Worm (Caenorhabditis elegans): ENCODE data around the gene R05A10.2.

Gene R05A10.2

ce11 chrIV:14224912-14225311, 47.8 kb downstream of the R05A10.2 start:
- TF ChIP-seq tra-1 (GFP tag; IDR thresholded peaks at IDR 0.05) (peak; percentile 74; the same call in 1 of the 2 replicates), mes-2 (tag; optimal IDR thresholded peaks at IDR 0.05; ENCODE audit: poor library complexity, severe bottlenecking) (no peak), vab-7 (GFP tag; IDR thresholded peaks at IDR 0.05) (peak; percentile 79), lin-38 (GFP tag; IDR thresholded peaks at IDR 0.05) (peak; percentile 76), rbr-2 (tag; optimal IDR thresholded peaks at IDR 0.05) (peak; percentile 60), nhr-48 (tag; optimal IDR thresholded peaks at IDR 0.05) (peak; percentile 38), lir-3 (tag; optimal IDR thresholded peaks at IDR 0.05) (peak; percentile 36), ceh-44 (GFP tag; IDR thresholded peaks at IDR 0.05) (peak; percentile 84), nhr-42 (GFP tag; IDR thresholded peaks at IDR 0.05) (peak; percentile 59; the same call in 1 of the 2 replicates), Y5F2A.4 (GFP tag; optimal IDR thresholded peaks at IDR 0.05) (peak; percentile 11), nhr-111 (GFP tag; optimal IDR thresholded peaks at IDR 0.05) (peak; percentile 33), mdl-1 (tag; optimal IDR thresholded peaks at IDR 0.05) (peak in 1 of 2 experiments; percentile 15), zag-1 (tag; optimal IDR thresholded peaks at IDR 0.05) (no peak), hlh-30 (tag; optimal IDR thresholded peaks at IDR 0.05; ENCODE audit: insufficient read depth) (no peak), ceh-62 (tag; optimal IDR thresholded peaks at IDR 0.05) (no peak), Y105C5A.15 (GFP tag; IDR thresholded peaks at IDR 0.05) (peak; percentile 62; the same call in 1 of the 2 replicates), spr-1 (tag; optimal IDR thresholded peaks at IDR 0.05) (peak; percentile 67), unc-39 (tag; optimal IDR thresholded peaks at IDR 0.05) (no peak), daf-16 (GFP tag; optimal IDR thresholded peaks at IDR 0.05) (peak; percentile 45 to 56), daf-16 (tag; optimal IDR thresholded peaks at IDR 0.05) (peak; percentile 42), madf-5 (GFP tag; IDR thresholded peaks at IDR 0.05) (peak in 1 of 2 experiments; percentile 83; a peak in 2 of 4 replicates), aha-1 (tag) (peak; percentile 92), duxl-1 (tag; optimal IDR thresholded peaks at IDR 0.05; ENCODE audit: poor library complexity) (no peak), Y48G9A.11 (GFP tag; IDR thresholded peaks at IDR 0.05) (peak; percentile 64; the same call in 1 of the 2 replicates), fkh-10 (GFP tag; optimal IDR thresholded peaks at IDR 0.05) (no peak), dpl-1 (GFP tag; optimal IDR thresholded peaks at IDR 0.05) (peak; percentile 21), nhr-6 (tag; optimal IDR thresholded peaks at IDR 0.05) (no peak), gei-8 (GFP tag; optimal IDR thresholded peaks at IDR 0.05) (no peak), sdz-12 (GFP tag; optimal IDR thresholded peaks at IDR 0.05) (peak; percentile 5), T20F7.1 (GFP tag; optimal IDR thresholded peaks at IDR 0.05) (peak; percentile 28), F10B5.3 (tag; optimal IDR thresholded peaks at IDR 0.05) (no peak), madf-9 (GFP tag; conservative IDR thresholded peaks at IDR 0.05) (peak; percentile 86), snpc-4 (tag; optimal IDR thresholded peaks at IDR 0.05) (peak; percentile 49), mxl-2 (GFP tag; conservative IDR thresholded peaks at IDR 0.05) (peak; percentile 70), ceh-28 (tag; optimal IDR thresholded peaks at IDR 0.05) (no peak), arid-1 (GFP tag; conservative IDR thresholded peaks at IDR 0.05) (peak; percentile 91), ztf-11 (tag; optimal IDR thresholded peaks at IDR 0.05) (no peak), egl-27 (tag; optimal IDR thresholded peaks at IDR 0.05) (no peak), ceh-32 (tag; optimal IDR thresholded peaks at IDR 0.05; ENCODE audit: poor library complexity) (no peak), zfp-3 (GFP tag; conservative IDR thresholded peaks at IDR 0.05) (no peak), daf-19 (GFP tag; conservative IDR thresholded peaks at IDR 0.05) (peak; percentile 82), F49E8.2 (tag; optimal IDR thresholded peaks at IDR 0.05; ENCODE audit: borderline replicate concordance) (peak; percentile 80), skn-1 (tag; optimal IDR thresholded peaks at IDR 0.05) (no peak), D1046.2 (GFP tag; IDR thresholded peaks at IDR 0.05) (no peak), dmd-9 (GFP tag; IDR thresholded peaks at IDR 0.05) (peak; percentile 76), pha-4 (GFP tag; IDR thresholded peaks at IDR 0.05) (peak; percentile 80; the same call in 1 of the 2 replicates), pha-4 (tag; optimal IDR thresholded peaks at IDR 0.05) (no peak), lin-13 (GFP tag; optimal IDR thresholded peaks at IDR 0.05) (peak; percentile 56), tag-97 (GFP tag; IDR thresholded peaks at IDR 0.05) (no peak), nhr-25 (tag; optimal IDR thresholded peaks at IDR 0.05; ENCODE audit: borderline replicate concordance, insufficient read depth) (no peak), lin-15B (tag; optimal IDR thresholded peaks at IDR 0.05) (no peak)

All from whole organism, L4 larva.